Fruit fly (Drosophila melanogaster) whole organism, embryonic: ENCODE data around the gene sordd2.
A peak's percentile ranks its signal among the peaks of the same experiment; 100 is the strongest.

Experiments used
- Adf1 ChIP-seq: fragments of 200-800 bp; sonication (Bioruptor generic); IDR thresholded peaks from 2 replicates; pipeline ENCODE4 v1.3.6; 2022; ENCODE audit warnings: missing biosample characterization, missing genetic modification characterization
- Asciz ChIP-seq: fragments of 200-800 bp; sonication (Bioruptor generic); optimal IDR thresholded peaks from 2 replicates; lab custom pipeline; 2017; ENCODE audit warnings: missing biosample characterization, mild to moderate bottlenecking, missing genetic modification characterization, missing genetic modification reagents
- Atf3 ChIP-seq: fragments of 200-800 bp; sonication (Bioruptor generic); optimal IDR thresholded peaks from 3 replicates; lab custom pipeline; 2016; ENCODE audit warnings: missing biosample characterization, missing genetic modification characterization
- B-H2 ChIP-seq: fragments of 200-800 bp; sonication (Bioruptor generic); optimal IDR thresholded peaks from 2 replicates; lab custom pipeline; 2018; ENCODE audit warnings: missing biosample characterization, mild to moderate bottlenecking, missing genetic modification characterization
- CG10267 ChIP-seq: fragments of 200-800 bp; sonication (Bioruptor generic); optimal IDR thresholded peaks from 2 replicates; lab custom pipeline; 2018; ENCODE audit warnings: missing biosample characterization, mild to moderate bottlenecking, missing genetic modification characterization, moderate library complexity
- CG10462 ChIP-seq: fragments of 200-800 bp; sonication (Bioruptor generic); optimal IDR thresholded peaks from 2 replicates; lab custom pipeline; 2016; ENCODE audit warnings: missing biosample characterization, missing genetic modification characterization
- CG10654 ChIP-seq: fragments of 200-800 bp; sonication (Bioruptor generic); optimal IDR thresholded peaks from 2 replicates; lab custom pipeline; 2016; ENCODE audit warnings: missing biosample characterization, missing genetic modification characterization
- CG11398 ChIP-seq: fragments of 200-800 bp; sonication (Bioruptor generic); optimal IDR thresholded peaks from 2 replicates; lab custom pipeline; 2016; ENCODE audit warnings: missing biosample characterization, missing genetic modification characterization
- CG11504 ChIP-seq: fragments of 200-800 bp; sonication (Bioruptor generic); optimal IDR thresholded peaks from 3 replicates; lab custom pipeline; 2019; ENCODE audit warnings: missing biosample characterization, mild to moderate bottlenecking, missing genetic modification characterization, moderate library complexity
- CG11560 ChIP-seq: fragments of 200-800 bp; sonication (Bioruptor generic); IDR thresholded peaks from 3 replicates; pipeline ENCODE4 v1.3.6; 2022; ENCODE audit warnings: missing biosample characterization, missing genetic modification characterization
- CG16779 ChIP-seq: fragments of 200-800 bp; sonication (Bioruptor generic); IDR thresholded peaks from 2 replicates; pipeline ENCODE4 v1.3.6; 2022; ENCODE audit warnings: missing biosample characterization, missing genetic modification characterization
- CG17829 ChIP-seq: fragments of 200-800 bp; optimal IDR thresholded peaks from 2 replicates; lab custom pipeline; 2019; ENCODE audit warnings: missing biosample characterization, mild to moderate bottlenecking, missing genetic modification characterization, moderate library complexity
- CG6813 ChIP-seq: fragments of 200-800 bp; sonication (Bioruptor generic); optimal IDR thresholded peaks from 2 replicates; lab custom pipeline; 2017; ENCODE audit warnings: missing biosample characterization, missing genetic modification characterization, mild to moderate bottlenecking, moderate library complexity, missing genetic modification reagents
- CG7987 ChIP-seq: fragments of 200-800 bp; sonication (Bioruptor generic); optimal IDR thresholded peaks from 2 replicates; lab custom pipeline; 2018; ENCODE audit warnings: missing biosample characterization, mild to moderate bottlenecking, missing genetic modification characterization, moderate library complexity
- CG8089 ChIP-seq: fragments of 200-800 bp; sonication (Bioruptor generic); optimal IDR thresholded peaks from 3 replicates; lab custom pipeline; 2016; ENCODE audit warnings: missing biosample characterization, missing genetic modification characterization
- CG8290 ChIP-seq, 3 experiments: fragments of 200-800 bp; sonication (Bioruptor generic); optimal IDR thresholded peaks; 2 replicates each; lab custom pipeline; 2016 to 2019; ENCODE audit warnings: missing biosample characterization in 3 of 3, missing genetic modification characterization in 3 of 3, mild to moderate bottlenecking in 2 of 3, moderate library complexity in 1 of 3
- CG8924 ChIP-seq: fragments of 200-800 bp; optimal IDR thresholded peaks from 3 replicates; lab custom pipeline; 2019; ENCODE audit warnings: missing biosample characterization, mild to moderate bottlenecking, missing genetic modification characterization, moderate library complexity
- CG9215 ChIP-seq: fragments of 200-800 bp; sonication (Bioruptor generic); IDR thresholded peaks from 2 replicates; pipeline ENCODE4 v1.3.6; 2022; ENCODE audit warnings: missing biosample characterization, missing genetic modification characterization
- CrebB ChIP-seq: fragments of 200-800 bp; sonication (Bioruptor generic); optimal IDR thresholded peaks from 3 replicates; lab custom pipeline; 2018; ENCODE audit warnings: missing biosample characterization, mild to moderate bottlenecking, missing genetic modification characterization
- Doc3 ChIP-seq: fragments of 200-800 bp; sonication (Bioruptor generic); IDR thresholded peaks from 3 replicates; pipeline ENCODE4 v1.3.6; 2022; ENCODE audit warnings: missing biosample characterization, missing genetic modification characterization; ENCODE audit not compliant: partially characterized antibody
- Gsc ChIP-seq: fragments of 200-800 bp; sonication (Bioruptor generic); IDR thresholded peaks from 2 replicates; pipeline ENCODE4 v1.3.6; 2022; ENCODE audit warnings: missing biosample characterization, missing genetic modification characterization
- Hmx ChIP-seq: fragments of 200-800 bp; sonication (Bioruptor generic); optimal IDR thresholded peaks from 2 replicates; lab custom pipeline; 2016; ENCODE audit warnings: missing biosample characterization, missing genetic modification characterization
- MBD-R2 ChIP-seq: fragments of 200-800 bp; sonication (Bioruptor generic); IDR thresholded peaks from 2 replicates; pipeline ENCODE4 v1.3.6; 2022; ENCODE audit warnings: missing biosample characterization, missing genetic modification characterization
- NC2β ChIP-seq: fragments of 200-800 bp; sonication (Bioruptor generic); optimal IDR thresholded peaks from 2 replicates; lab custom pipeline; 2016; ENCODE audit warnings: missing biosample characterization, missing genetic modification characterization
- Nf-YC ChIP-seq: fragments of 200-800 bp; optimal IDR thresholded peaks from 3 replicates; lab custom pipeline; 2019; ENCODE audit warnings: missing biosample characterization, mild to moderate bottlenecking, missing genetic modification characterization, moderate library complexity
- NfI ChIP-seq: fragments of 200-800 bp; sonication (Bioruptor generic); optimal IDR thresholded peaks from 3 replicates; lab custom pipeline; 2018; ENCODE audit warnings: missing biosample characterization, mild to moderate bottlenecking, missing genetic modification characterization, moderate library complexity
- Oli ChIP-seq: fragments of 200-800 bp; sonication (Bioruptor generic); optimal IDR thresholded peaks from 2 replicates; lab custom pipeline; 2018; ENCODE audit warnings: missing biosample characterization, mild to moderate bottlenecking, missing genetic modification characterization, moderate library complexity
- Ptx1 ChIP-seq: fragments of 200-800 bp; sonication (Bioruptor generic); IDR thresholded peaks from 2 replicates; pipeline ENCODE4 v1.3.6; 2022; ENCODE audit warnings: missing biosample characterization, missing genetic modification characterization
- Sin3A ChIP-seq: fragments of >200 bp; optimal IDR thresholded peaks from 2 replicates; lab custom pipeline; 2018
- Sox100B ChIP-seq: fragments of 200-800 bp; sonication (Bioruptor generic); optimal IDR thresholded peaks from 3 replicates; lab custom pipeline; 2018; ENCODE audit warnings: missing biosample characterization, mild to moderate bottlenecking, missing genetic modification characterization
- YL-1 ChIP-seq: fragments of 200-800 bp; sonication (Bioruptor generic); optimal IDR thresholded peaks from 3 replicates; lab custom pipeline; 2017; ENCODE audit warnings: missing biosample characterization, mild to moderate bottlenecking, missing genetic modification characterization
- aop ChIP-seq: fragments of 200-800 bp; sonication (Bioruptor generic); IDR thresholded peaks from 2 replicates; pipeline ENCODE4 v1.3.6; 2022; ENCODE audit warnings: missing biosample characterization, missing genetic modification characterization
- danr ChIP-seq: fragments of 200-800 bp; sonication (Bioruptor generic); IDR thresholded peaks from 2 replicates; pipeline ENCODE4 v1.3.6; 2022; ENCODE audit warnings: missing biosample characterization, missing genetic modification characterization
- dmrt11E ChIP-seq: fragments of 200-800 bp; sonication (Bioruptor generic); optimal IDR thresholded peaks from 3 replicates; lab custom pipeline; 2018; ENCODE audit warnings: missing biosample characterization, mild to moderate bottlenecking, missing genetic modification characterization, moderate library complexity
- dmrt99B ChIP-seq: fragments of 200-800 bp; sonication (Bioruptor generic); optimal IDR thresholded peaks from 2 replicates; lab custom pipeline; 2018; ENCODE audit warnings: missing biosample characterization, mild to moderate bottlenecking, missing genetic modification characterization, moderate library complexity
- exex ChIP-seq: fragments of 200-800 bp; sonication (Bioruptor generic); optimal IDR thresholded peaks from 4 replicates; lab custom pipeline; 2018; ENCODE audit warnings: missing biosample characterization, mild to moderate bottlenecking, missing genetic modification characterization, moderate library complexity
- fd96Cb ChIP-seq: fragments of 200-800 bp; sonication (Bioruptor generic); optimal IDR thresholded peaks from 2 replicates; lab custom pipeline; 2018; ENCODE audit warnings: missing biosample characterization, mild to moderate bottlenecking, missing genetic modification characterization, moderate library complexity
- gt ChIP-seq: fragments of 200-800 bp; sonication (Bioruptor generic); IDR thresholded peaks from 2 replicates; pipeline ENCODE4 v1.3.6; 2022; ENCODE audit warnings: missing biosample characterization, missing genetic modification characterization
- kah ChIP-seq: fragments of 200-800 bp; sonication (Bioruptor generic); optimal IDR thresholded peaks from 2 replicates; lab custom pipeline; 2018; ENCODE audit warnings: missing biosample characterization, mild to moderate bottlenecking, missing genetic modification characterization
- luna ChIP-seq: fragments of 200-800 bp; sonication (Bioruptor generic); optimal IDR thresholded peaks from 2 replicates; lab custom pipeline; 2016; ENCODE audit warnings: missing biosample characterization, missing genetic modification characterization
- mam ChIP-seq: fragments of 200-800 bp; sonication (Bioruptor generic); optimal IDR thresholded peaks from 3 replicates; lab custom pipeline; 2016; ENCODE audit warnings: missing biosample characterization, missing genetic modification characterization
- mld ChIP-seq: fragments of 200-800 bp; sonication (Bioruptor generic); IDR thresholded peaks from 3 replicates; pipeline ENCODE4 v1.3.6; 2022; ENCODE audit warnings: missing biosample characterization, missing genetic modification characterization; ENCODE audit not compliant: partially characterized antibody
- nmo ChIP-seq: fragments of 200-800 bp; sonication (Bioruptor generic); optimal IDR thresholded peaks from 2 replicates; lab custom pipeline; 2018; ENCODE audit warnings: missing biosample characterization, mild to moderate bottlenecking, missing genetic modification characterization, moderate library complexity
- onecut ChIP-seq: fragments of 200-800 bp; sonication (Bioruptor generic); IDR thresholded peaks from 2 replicates; pipeline ENCODE4 v1.3.6; 2022; ENCODE audit warnings: missing biosample characterization, missing genetic modification characterization
- pan ChIP-seq, 4 experiments: fragments of >200 bp in 3 of 4; fragments of 200-800 bp in 1 of 4; sonication (Bioruptor generic) in 1 of 4; optimal IDR thresholded peaks in 3 of 4; IDR thresholded peaks in 1 of 4; 2 replicates each; pipeline versions ENCODE4 v1.3.6 to Lab custom; 2017 to 2022; ENCODE audit warnings: missing biosample characterization in 2 of 4, missing genetic modification characterization in 2 of 4, mixed read lengths in 1 of 4
- repo ChIP-seq: fragments of 200-800 bp; sonication (Bioruptor generic); optimal IDR thresholded peaks from 2 replicates; lab custom pipeline; 2016; ENCODE audit warnings: missing biosample characterization, missing genetic modification characterization
- ro ChIP-seq: fragments of 200-800 bp; sonication (Bioruptor generic); IDR thresholded peaks from 2 replicates; pipeline ENCODE4 v1.3.6; 2022; ENCODE audit warnings: missing biosample characterization, missing genetic modification characterization
- row ChIP-seq: fragments of 200-800 bp; sonication (Bioruptor generic); IDR thresholded peaks from 3 replicates; pipeline ENCODE4 v1.3.6; 2022; ENCODE audit warnings: missing biosample characterization, missing genetic modification characterization
- sima ChIP-seq: fragments of 200-800 bp; sonication (Bioruptor generic); optimal IDR thresholded peaks from 2 replicates; lab custom pipeline; 2016; ENCODE audit warnings: missing biosample characterization, missing genetic modification characterization
- tap ChIP-seq: fragments of 200-800 bp; optimal IDR thresholded peaks from 3 replicates; lab custom pipeline; 2019; ENCODE audit warnings: missing biosample characterization, mild to moderate bottlenecking, missing genetic modification characterization, moderate library complexity
- tna ChIP-seq: fragments of 200-800 bp; sonication (Bioruptor generic); IDR thresholded peaks from 2 replicates; pipeline ENCODE4 v1.3.6; 2022; ENCODE audit warnings: missing biosample characterization, missing genetic modification characterization; ENCODE audit not compliant: partially characterized antibody

Gene sordd2

DNA sequence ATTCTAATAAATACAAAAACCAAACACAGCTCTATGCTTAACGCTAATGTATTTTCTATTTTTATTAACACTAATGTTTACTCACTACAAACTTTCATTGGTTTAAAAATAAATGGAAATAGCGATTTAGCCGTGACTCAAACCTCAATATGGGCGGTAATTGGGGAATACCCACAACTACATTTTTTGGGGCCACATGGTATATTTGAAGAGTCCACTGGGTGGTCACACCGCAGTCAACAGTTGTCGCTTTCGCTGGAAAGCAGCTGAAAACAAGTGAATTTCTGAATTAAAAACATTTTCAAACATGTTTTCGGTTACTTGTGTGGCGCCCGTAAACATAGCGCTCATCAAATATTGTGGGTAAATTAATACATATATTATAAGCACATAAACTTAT is 50.0 kb downstream of the sordd2 start, which contains the start of gene Mvd (continued):
- TF ChIP-seq row (GFP tag; lab: Robert Waterston, UW), result no peak; the same call in 1 of the 3 replicates
- no peak for TF ChIP-seq sima
- TF ChIP-seq kah (GFP tag; lab: Kevin White, UChicago), result peak; percentile 33
- no peak for TF ChIP-seq fd96Cb (tag; lab: Kevin White, UChicago)
- TF ChIP-seq CG9215 (GFP tag; lab: Robert Waterston, UW), result no peak
- TF ChIP-seq dmrt99B (tag; lab: Kevin White, UChicago), result no peak
- no peak for TF ChIP-seq Doc3 (GFP tag; lab: Robert Waterston, UW)
- TF ChIP-seq Gsc (GFP tag; lab: Robert Waterston, UW), result no peak
- no peak for TF ChIP-seq Hmx (GFP tag; lab: Kevin White, UChicago)
- TF ChIP-seq Sox100B (GFP tag; lab: Kevin White, UChicago), result no peak
- TF ChIP-seq Atf3, result no peak
- no peak for TF ChIP-seq CG6813
- no peak for TF ChIP-seq tap (tag; lab: Kevin White, UChicago)
- TF ChIP-seq CG11504, result no peak
- no peak for TF ChIP-seq CG16779
- peak; percentile 78 for TF ChIP-seq MBD-R2 (GFP tag; lab: Robert Waterston, UW)
- no peak for TF ChIP-seq tna (GFP tag; lab: Robert Waterston, UW)
- TF ChIP-seq gt (GFP tag; lab: Robert Waterston, UW), result no peak
- TF ChIP-seq ro, result no peak
- no peak for TF ChIP-seq exex (tag; lab: Kevin White, UChicago)
- no peak for TF ChIP-seq CG11398 (GFP tag; lab: Kevin White, UChicago)
- no peak for TF ChIP-seq CG8089 (GFP tag; lab: Kevin White, UChicago)
- TF ChIP-seq CG11560 (tag; lab: Robert Waterston, UW), result no peak
- peak; percentile 77 for TF ChIP-seq YL-1 (GFP tag; lab: Kevin White, UChicago)
- TF ChIP-seq CG10654 (GFP tag; lab: Kevin White, UChicago), result no peak
- no peak for TF ChIP-seq NfI (GFP tag; lab: Kevin White, UChicago)
- peak; percentile 8; the same call in 1 of the 2 replicates for TF ChIP-seq Adf1 (GFP tag; lab: Robert Waterston, UW)
- TF ChIP-seq nmo (GFP tag; lab: Kevin White, UChicago), result no peak
- TF ChIP-seq luna (GFP tag; lab: Kevin White, UChicago), result no peak
- TF ChIP-seq repo (GFP tag; lab: Kevin White, UChicago), result no peak
- no peak for TF ChIP-seq onecut (GFP tag; lab: Robert Waterston, UW)
- TF ChIP-seq Oli (tag; lab: Kevin White, UChicago), result no peak
- TF ChIP-seq CG17829 (tag; lab: Kevin White, UChicago), result peak; percentile 31
- TF ChIP-seq CG8924 (tag; lab: Kevin White, UChicago), result peak; percentile 5
- no peak for TF ChIP-seq CG10462 (GFP tag; lab: Kevin White, UChicago)
- no peak for TF ChIP-seq CrebB
- TF ChIP-seq pan (optimal IDR thresholded peaks at IDR 0.05; lab: Kevin White, UChicago), result no peak
- no peak for TF ChIP-seq pan (GFP tag; optimal IDR thresholded peaks at IDR 0.05 in 1 of 2, IDR thresholded peaks at IDR 0.05 in 1 of 2)
- TF ChIP-seq aop (GFP tag; lab: Robert Waterston, UW), result no peak
- no peak for TF ChIP-seq Nf-YC (tag; lab: Kevin White, UChicago)
- peak; percentile 64 for TF ChIP-seq CG10267
- peak; percentile 10 for TF ChIP-seq B-H2 (GFP tag; lab: Kevin White, UChicago)
- peak; percentile 17 for TF ChIP-seq mam (GFP tag; lab: Kevin White, UChicago)
- TF ChIP-seq CG8290 (GFP tag; optimal IDR thresholded peaks at IDR 0.05; lab: Kevin White, UChicago), result no peak
- no peak for TF ChIP-seq CG8290 (tag; optimal IDR thresholded peaks at IDR 0.05; lab: Kevin White, UChicago)
- no peak for TF ChIP-seq NC2β (GFP tag; lab: Kevin White, UChicago)
- peak; percentile 4 for TF ChIP-seq Sin3A (lab: Kevin White, UChicago)
- TF ChIP-seq CG7987, result peak; percentile 19
- TF ChIP-seq mld (GFP tag; lab: Robert Waterston, UW), result no peak
- TF ChIP-seq danr (GFP tag; lab: Robert Waterston, UW), result no peak
- no peak for TF ChIP-seq Asciz (GFP tag; lab: Kevin White, UChicago)
- no peak for TF ChIP-seq Ptx1 (GFP tag; lab: Robert Waterston, UW)
- no peak for TF ChIP-seq dmrt11E
